Worm (Caenorhabditis elegans) whole organism, young adult: ENCODE measurements around the gene cyp-14A4.

Experiments
- B0035.1 ChIP-seq: sonication (generic microtip); optimal IDR thresholded peaks from 2 replicates; lab custom pipeline; 2016; ENCODE audit warnings: missing genetic modification characterization, mild to moderate bottlenecking, missing compliant biosample characterization, missing genotype, missing genetic modification reagents
- F49E8.2 ChIP-seq: sonication (generic microtip); optimal IDR thresholded peaks from 3 replicates; lab custom pipeline; 2017; ENCODE audit warnings: missing genetic modification characterization, mild to moderate bottlenecking, missing compliant biosample characterization, antibody characterized with exemption, moderate library complexity; ENCODE audit not compliant: insufficient read depth
- K12H6.12 ChIP-seq: fragments of 200-800 bp; sonication (Bioruptor generic); optimal IDR thresholded peaks from 2 replicates; lab custom pipeline; 2018; ENCODE audit warnings: mild to moderate bottlenecking, missing genetic modification characterization, missing compliant biosample characterization
- T26A5.8 ChIP-seq: sonication (generic microtip); optimal IDR thresholded peaks from 2 replicates; lab custom pipeline; 2016; ENCODE audit warnings: missing genetic modification characterization, missing compliant biosample characterization
- Y56A3A.18 ChIP-seq: fragments of 200-800 bp; sonication (Bioruptor generic); IDR thresholded peaks from 2 replicates; pipeline ENCODE4 v1.3.6; 2022; ENCODE audit warnings: missing genetic modification reagents, missing genetic modification characterization, missing compliant biosample characterization
- madf-10 ChIP-seq: sonication (generic microtip); optimal IDR thresholded peaks from 2 replicates; lab custom pipeline; 2016; ENCODE audit warnings: mild to moderate bottlenecking, missing genetic modification characterization, missing compliant biosample characterization
- nhr-90 ChIP-seq: sonication (generic microtip); optimal IDR thresholded peaks from 2 replicates; lab custom pipeline; 2016; ENCODE audit warnings: missing genotype, mild to moderate bottlenecking, missing genetic modification characterization, missing compliant biosample characterization
- tbp1 ChIP-seq: fragments of 200-800 bp; sonication (Bioruptor generic); optimal IDR thresholded peaks from 2 replicates; lab custom pipeline; 2018; ENCODE audit warnings: mild to moderate bottlenecking, missing genetic modification characterization, missing compliant biosample characterization
- zim-3 ChIP-seq: sonication (generic microtip); optimal IDR thresholded peaks from 2 replicates; lab custom pipeline; 2017; ENCODE audit warnings: mild to moderate bottlenecking, missing genetic modification characterization, moderate library complexity, missing compliant biosample characterization
- ztf-6 ChIP-seq: fragments of 200-800 bp; sonication (Bioruptor generic); IDR thresholded peaks from 2 replicates; pipeline ENCODE4 v1.3.6; 2022; ENCODE audit warnings: missing genetic modification reagents, missing genetic modification characterization, missing compliant biosample characterization

ce11 chrX:13305779-13306178, 21.8 kb upstream of the cyp-14A4 start, which contains the start of gene srd-43:
- TF ChIP-seq T26A5.8 (no peak), nhr-90 (tag; lab: Kevin White, UChicago) (no peak), Y56A3A.18 (GFP tag; lab: Robert Waterston, UW) (no peak), madf-10 (tag; lab: Kevin White, UChicago) (no peak), B0035.1 (no peak), ztf-6 (GFP tag; lab: Robert Waterston, UW) (no peak), K12H6.12 (no peak), zim-3 (no peak), tbp1 (GFP tag; lab: Kevin White, UChicago) (no peak), F49E8.2 (tag; lab: Kevin White, UChicago) (no peak)
